Worm (Caenorhabditis elegans): ENCODE results near the gene spp-10.

The spp-10 gene

ce11 chrIV:8488043-8488442 lies 11.1 kb downstream of the spp-10 start:
- TF ChIP-seq sem-2 (GFP tag; optimal IDR thresholded peaks at IDR 0.05) (no peak), lsy-2 (tag; optimal IDR thresholded peaks at IDR 0.05) (no peak), ceh-83 (GFP tag; optimal IDR thresholded peaks at IDR 0.05) (no peak), nhr-12 (tag; optimal IDR thresholded peaks at IDR 0.05) (no peak)

- no peak for TF ChIP-seq bed-3 (GFP tag; optimal IDR thresholded peaks at IDR 0.05)
- TF ChIP-seq cnd-1 (tag; optimal IDR thresholded peaks at IDR 0.05) = no peak
These were observed 12.9 kb downstream of the spp-10 start, which contains the start of gene srlf-2 for ce11 chrIV:8489915-8490314. srlf-2 (plus strand) TSS chrIV:8490215.

- TF ChIP-seq mls-2 (tag; optimal IDR thresholded peaks at IDR 0.05) (no peak), hlh-1 (tag; optimal IDR thresholded peaks at IDR 0.05) (no peak), M03D4.4 (tag; optimal IDR thresholded peaks at IDR 0.05) (no peak), nhr-237 (tag; optimal IDR thresholded peaks at IDR 0.05) (no peak)
These were observed 15.3 kb downstream of the spp-10 start, which contains the start of gene sru-7 for ce11 chrIV:8492242-8492641. sru-7 (plus strand) TSS chrIV:8492542.

ce11 chrIV:8496263-8496662 lies 19.3 kb downstream of the spp-10 start, which contains the start of gene C28C12.12:
C28C12.12 (minus strand) TSS chrIV:8496363.
- TF ChIP-seq ceh-43 (GFP tag; optimal IDR thresholded peaks at IDR 0.05) (no peak), lsy-2 (tag; optimal IDR thresholded peaks at IDR 0.05) (no peak), sem-2 (GFP tag; optimal IDR thresholded peaks at IDR 0.05) (no peak), flh-1 (GFP tag; optimal IDR thresholded peaks at IDR 0.05) (no peak), nhr-28 (tag; optimal IDR thresholded peaks at IDR 0.05) (no peak), elt-3 (tag; optimal IDR thresholded peaks at IDR 0.05) (no peak), drap-1 (GFP tag; optimal IDR thresholded peaks at IDR 0.05) (no peak), snpc-4 (tag; optimal IDR thresholded peaks at IDR 0.05) (no peak), cnd-1 (tag; optimal IDR thresholded peaks at IDR 0.05) (no peak), ces-1 (GFP tag; optimal IDR thresholded peaks at IDR 0.05) (no peak), unc-120 (tag; optimal IDR thresholded peaks at IDR 0.05; ENCODE audit: poor library complexity, severe bottlenecking) (no peak), M03D4.4 (tag; optimal IDR thresholded peaks at IDR 0.05) (no peak), unc-39 (tag; optimal IDR thresholded peaks at IDR 0.05) (no peak), nhr-2 (tag; optimal IDR thresholded peaks at IDR 0.05) (no peak), ztf-11 (tag; optimal IDR thresholded peaks at IDR 0.05) (no peak), mep-1 (tag; optimal IDR thresholded peaks at IDR 0.05) (no peak)

DNA sequence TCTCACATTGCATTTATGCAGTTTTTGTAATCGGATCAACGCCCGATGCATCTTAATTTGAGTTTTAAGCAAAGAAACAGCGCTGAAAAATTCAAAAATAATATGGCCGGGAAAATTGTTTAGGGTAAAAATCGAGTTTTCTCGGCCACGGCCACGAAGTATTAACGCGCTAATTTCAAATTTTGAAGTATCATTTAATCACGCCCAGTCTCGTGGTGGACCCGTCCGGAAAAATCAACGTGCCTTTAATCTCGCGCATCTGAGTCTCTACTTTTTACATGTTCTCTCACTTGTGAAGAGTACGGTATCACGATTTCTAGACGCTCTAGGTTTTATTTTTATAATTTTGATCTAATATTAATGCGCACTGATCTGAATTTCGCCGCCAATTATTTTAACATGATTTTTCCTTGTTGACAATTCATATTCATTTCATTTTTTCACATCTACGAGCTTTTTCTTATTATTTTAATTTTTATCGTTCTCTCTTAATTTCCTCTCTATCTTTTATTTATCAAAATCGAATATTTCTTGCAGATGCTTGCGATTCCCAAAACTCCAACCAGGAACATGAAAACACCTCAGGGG lies 21.9 kb downstream of the spp-10 start, which contains the start of the genes acdh-13 and mesp-1:
acdh-13 (minus strand) TSS at position 51 of the 588 bp plus-strand sequence.
mesp-1 (plus strand) TSS at position 538 of the 588 bp plus-strand sequence.
- TF ChIP-seq unc-120 (tag; optimal IDR thresholded peaks at IDR 0.05; ENCODE audit: poor library complexity, severe bottlenecking) = no peak
- no peak for TF ChIP-seq nhr-28 (tag; optimal IDR thresholded peaks at IDR 0.05)
- TF ChIP-seq ham-2 (GFP tag; optimal IDR thresholded peaks at IDR 0.05) = no peak
- no peak for TF ChIP-seq snpc-4 (tag; optimal IDR thresholded peaks at IDR 0.05)
- no peak for TF ChIP-seq lin-13 (tag; optimal IDR thresholded peaks at IDR 0.05)
- no peak for TF ChIP-seq hlh-1 (tag; optimal IDR thresholded peaks at IDR 0.05)
- TF ChIP-seq lin-32 (GFP tag; optimal IDR thresholded peaks at IDR 0.05) = no peak
- TF ChIP-seq unc-62 (GFP tag; optimal IDR thresholded peaks at IDR 0.05) = no peak
- no peak for TF ChIP-seq unc-39 (tag; optimal IDR thresholded peaks at IDR 0.05)
- no peak for TF ChIP-seq ztf-11 (tag; optimal IDR thresholded peaks at IDR 0.05)
- no peak for TF ChIP-seq cnd-1 (tag; optimal IDR thresholded peaks at IDR 0.05)
- TF ChIP-seq ceh-39 (tag; optimal IDR thresholded peaks at IDR 0.05) = no peak

- no peak for TF ChIP-seq pha-4 (tag; optimal IDR thresholded peaks at IDR 0.05)
- TF ChIP-seq zip-8 (tag; optimal IDR thresholded peaks at IDR 0.05) = no peak
- no peak for TF ChIP-seq ceh-43 (GFP tag; optimal IDR thresholded peaks at IDR 0.05)
- no peak for TF ChIP-seq unc-120 (tag; optimal IDR thresholded peaks at IDR 0.05; ENCODE audit: poor library complexity, severe bottlenecking)
- no peak for TF ChIP-seq mls-2 (tag; optimal IDR thresholded peaks at IDR 0.05)
- TF ChIP-seq bed-3 (GFP tag; optimal IDR thresholded peaks at IDR 0.05) = no peak
- no peak for TF ChIP-seq ces-1 (GFP tag; optimal IDR thresholded peaks at IDR 0.05)
These were observed 23.0 kb downstream of the spp-10 start for ce11 chrIV:8499956-8500355.

Measured in whole organism, mixed stage, embryonic.